Worm (Caenorhabditis elegans): ENCODE measurements around the gene Y67D8C.22.

ce11 chrIV:3092978-3093377 is 16.9 kb upstream of the Y67D8C.22 start:
- no peak for TF ChIP-seq him-1 (tag; optimal IDR thresholded peaks at IDR 0.05)
- TF ChIP-seq dao-5 (tag; optimal IDR thresholded peaks at IDR 0.05): no peak
